Worm (Caenorhabditis elegans): ENCODE results near the gene R10E11.9.

- no peak for TF ChIP-seq nhr-28 (tag; optimal IDR thresholded peaks at IDR 0.05)
- TF ChIP-seq unc-62 (GFP tag; optimal IDR thresholded peaks at IDR 0.05), result no peak
These were observed 3.8 kb downstream of the R10E11.9 start, which contains the start of gene R10E11.5 for ce11 chrIII:9789607-9790073.
